Worm (Caenorhabditis elegans): ENCODE measurements around the gene C14A4.6.

DNA sequence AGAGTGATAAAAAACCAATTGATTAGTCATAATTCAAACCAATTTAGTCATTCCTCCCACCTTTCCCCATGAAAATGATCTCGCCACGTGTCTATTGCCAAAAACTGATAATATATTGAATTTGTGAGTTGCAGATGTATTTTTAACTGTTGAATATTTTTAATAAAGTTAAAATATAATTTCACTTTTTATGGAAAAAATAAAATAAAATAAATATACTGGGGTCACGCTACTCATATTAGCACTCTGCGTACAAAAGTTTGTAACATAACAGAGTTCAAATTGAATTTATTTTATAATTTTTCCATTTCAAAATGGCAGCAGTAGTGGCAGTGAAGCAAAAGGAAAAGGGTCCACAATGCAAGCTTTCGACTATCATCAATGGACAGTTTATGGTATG, 23.6 kb upstream of the C14A4.6 start, which contains the start of gene C14A4.13:
- TF ChIP-seq him-1 (tag; optimal IDR thresholded peaks at IDR 0.05) (no peak), W03F9.2 (tag; optimal IDR thresholded peaks at IDR 0.05) (no peak), dao-5 (tag; optimal IDR thresholded peaks at IDR 0.05) (no peak)
